Fruit fly (Drosophila melanogaster): Measurements from ENCODE around the gene Arf4.

dm6 chr4:1156278-1156677 lies 32.3 kb downstream of the Arf4 start:
- no peak for TF ChIP-seq CG8478 (optimal IDR thresholded peaks at IDR 0.05)
- TF ChIP-seq CTCF (optimal IDR thresholded peaks at IDR 0.05) = no peak
